Worm (Caenorhabditis elegans) whole organism, mixed stage, embryonic: Measurements from ENCODE around the gene T24E12.11.

Experiments
- M03D4.4 ChIP-seq: sonication (generic microtip); optimal IDR thresholded peaks from 2 replicates; lab custom pipeline; 2017; ENCODE audit warnings: mild to moderate bottlenecking, missing genetic modification characterization, missing compliant biosample characterization
- bed-3 ChIP-seq: fragments of 200-800 bp; sonication (Bioruptor generic); optimal IDR thresholded peaks from 3 replicates; lab custom pipeline; 2018; ENCODE audit warnings: mild to moderate bottlenecking, missing genetic modification characterization, moderate library complexity, missing compliant biosample characterization
- blmp-1 ChIP-seq: fragments of 150-350 bp; optimal IDR thresholded peaks from 2 replicates; lab custom pipeline; 2014; ENCODE audit warnings: missing biosample characterization, missing genetic modification characterization
- ceh-39 ChIP-seq: fragments of 150-350 bp; optimal IDR thresholded peaks from 2 replicates; lab custom pipeline; 2014; ENCODE audit warnings: missing biosample characterization, missing genetic modification characterization
- ceh-83 ChIP-seq: fragments of 200-800 bp; sonication (Bioruptor generic); optimal IDR thresholded peaks from 2 replicates; lab custom pipeline; 2018; ENCODE audit warnings: mild to moderate bottlenecking, missing genetic modification characterization, missing compliant biosample characterization
- ces-1 ChIP-seq: fragments of 150-350 bp; optimal IDR thresholded peaks from 2 replicates; lab custom pipeline; 2014; ENCODE audit warnings: missing biosample characterization, missing genetic modification reagents, missing genetic modification characterization
- cnd-1 ChIP-seq: fragments of 200-800 bp; sonication (Bioruptor generic); optimal IDR thresholded peaks from 2 replicates; lab custom pipeline; 2018; ENCODE audit warnings: mild to moderate bottlenecking, missing genetic modification characterization, missing compliant biosample characterization
- drap-1 ChIP-seq: fragments of 200-800 bp; sonication (Bioruptor generic); optimal IDR thresholded peaks from 3 replicates; lab custom pipeline; 2018; ENCODE audit warnings: mild to moderate bottlenecking, missing genetic modification characterization, missing compliant biosample characterization
- elt-1 ChIP-seq: sonication (generic microtip); optimal IDR thresholded peaks from 2 replicates; lab custom pipeline; 2017; ENCODE audit warnings: missing genetic modification characterization, mild to moderate bottlenecking, missing compliant biosample characterization, antibody characterized with exemption, moderate library complexity, borderline replicate concordance; ENCODE audit not compliant: insufficient read depth
- elt-3 ChIP-seq: fragments of 150-350 bp; optimal IDR thresholded peaks from 2 replicates; lab custom pipeline; 2014; ENCODE audit warnings: missing biosample characterization, missing genetic modification characterization
- flh-1 ChIP-seq: fragments of 200-800 bp; sonication (Bioruptor generic); optimal IDR thresholded peaks from 2 replicates; lab custom pipeline; 2018; ENCODE audit warnings: mild to moderate bottlenecking, missing genetic modification characterization, moderate library complexity, missing compliant biosample characterization
- hlh-1 ChIP-seq: fragments of 150-350 bp; optimal IDR thresholded peaks from 2 replicates; lab custom pipeline; 2014; ENCODE audit warnings: missing biosample characterization, missing genetic modification reagents, missing genetic modification characterization
- lin-13 ChIP-seq: fragments of 150-350 bp; optimal IDR thresholded peaks from 2 replicates; lab custom pipeline; 2014; ENCODE audit warnings: missing biosample characterization, missing genetic modification characterization
- lin-32 ChIP-seq: fragments of 200-800 bp; sonication (Bioruptor generic); optimal IDR thresholded peaks from 2 replicates; lab custom pipeline; 2018; ENCODE audit warnings: mild to moderate bottlenecking, missing genetic modification characterization, missing compliant biosample characterization
- mab-5 ChIP-seq: fragments of 150-350 bp; optimal IDR thresholded peaks from 2 replicates; lab custom pipeline; 2014; ENCODE audit warnings: missing biosample characterization, missing genetic modification characterization
- mep-1 ChIP-seq: fragments of 150-350 bp; optimal IDR thresholded peaks from 2 replicates; lab custom pipeline; 2017; ENCODE audit warnings: missing biosample characterization, missing genetic modification reagents, missing genetic modification characterization, inconsistent platforms
- nhr-12 ChIP-seq: fragments of 150-350 bp; optimal IDR thresholded peaks from 2 replicates; lab custom pipeline; 2014; ENCODE audit warnings: missing biosample characterization, missing genetic modification characterization
- nhr-237 ChIP-seq: fragments of 150-350 bp; optimal IDR thresholded peaks from 2 replicates; lab custom pipeline; 2014; ENCODE audit warnings: missing biosample characterization, missing genetic modification characterization
- nhr-28 ChIP-seq: fragments of 150-350 bp; optimal IDR thresholded peaks from 2 replicates; lab custom pipeline; 2014; ENCODE audit warnings: missing biosample characterization, missing genetic modification characterization
- nhr-76 ChIP-seq: sonication (generic microtip); optimal IDR thresholded peaks from 2 replicates; lab custom pipeline; 2017; ENCODE audit warnings: missing biosample characterization, missing genetic modification characterization
- pha-4 ChIP-seq: fragments of 150-350 bp; optimal IDR thresholded peaks from 2 replicates; lab custom pipeline; 2018; ENCODE audit warnings: missing biosample characterization, missing genetic modification reagents, missing genetic modification characterization
- sem-2 ChIP-seq: fragments of 200-800 bp; sonication (Bioruptor generic); optimal IDR thresholded peaks from 2 replicates; lab custom pipeline; 2018; ENCODE audit warnings: mild to moderate bottlenecking, missing genetic modification characterization, missing compliant biosample characterization
- sptf-1 ChIP-seq: sonication (generic microtip); optimal IDR thresholded peaks from 2 replicates; lab custom pipeline; 2017; ENCODE audit warnings: mild to moderate bottlenecking, missing genetic modification characterization, moderate library complexity, missing compliant biosample characterization
- tbx-8 ChIP-seq: fragments of 200-800 bp; sonication (Bioruptor generic); optimal IDR thresholded peaks from 2 replicates; lab custom pipeline; 2018; ENCODE audit warnings: mild to moderate bottlenecking, missing genetic modification characterization, moderate library complexity, missing compliant biosample characterization
- unc-120 ChIP-seq: sonication (generic microtip); optimal IDR thresholded peaks from 2 replicates; lab custom pipeline; 2017; ENCODE audit warnings: missing genetic modification characterization, missing compliant biosample characterization; ENCODE audit not compliant: poor library complexity, severe bottlenecking
- unc-39 ChIP-seq: fragments of 150-350 bp; optimal IDR thresholded peaks from 2 replicates; lab custom pipeline; 2014; ENCODE audit warnings: missing biosample characterization, missing genetic modification characterization
- unc-62 ChIP-seq: fragments of 150-350 bp; optimal IDR thresholded peaks from 2 replicates; lab custom pipeline; 2014; ENCODE audit warnings: missing biosample characterization, missing genetic modification reagents, missing genetic modification characterization
- zip-8 ChIP-seq: fragments of 150-350 bp; optimal IDR thresholded peaks from 2 replicates; lab custom pipeline; 2014; ENCODE audit warnings: missing biosample characterization, missing genetic modification characterization
- ztf-11 ChIP-seq: fragments of 150-350 bp; optimal IDR thresholded peaks from 2 replicates; lab custom pipeline; 2014; ENCODE audit warnings: missing biosample characterization, missing genetic modification characterization

The T24E12.11 gene

ce11 chrII:3808104-3808503 lies 28.7 kb upstream of the T24E12.11 start, which contains the start of gene F54D10.5 (continued):
- peak; percentile 60 for TF ChIP-seq nhr-237 (tag; lab: Kevin White, UChicago)

ce11 chrII:3806964-3807363 lies 27.6 kb upstream of the T24E12.11 start, which contains the start of gene F54D10.4:
TSS of gene F54D10.4 (minus strand) at chrII:3807064.
- TF ChIP-seq ces-1, result no peak
- no peak for TF ChIP-seq nhr-28 (tag; lab: Kevin White, UChicago)
- no peak for TF ChIP-seq cnd-1 (tag; lab: Kevin White, UChicago)
- TF ChIP-seq pha-4 (tag; lab: Kevin White, UChicago), result no peak
- TF ChIP-seq ceh-83 (GFP tag; lab: Kevin White, UChicago), result no peak
- TF ChIP-seq flh-1 (GFP tag; lab: Kevin White, UChicago), result no peak
- TF ChIP-seq mab-5, result no peak

- TF ChIP-seq pha-4 (tag; lab: Kevin White, UChicago) (no peak), M03D4.4 (tag; lab: Kevin White, UChicago) (no peak)
Measured at ce11 chrII:3805518-3805917, 26.2 kb upstream of the T24E12.11 start.

ce11 chrII:3803219-3803618 lies 23.9 kb upstream of the T24E12.11 start, which contains the start of gene ins-32:
TSS of gene ins-32 (minus strand) at chrII:3803319.
- TF ChIP-seq ceh-39 (tag; lab: Kevin White, UChicago) (no peak), sem-2 (GFP tag; lab: Kevin White, UChicago) (no peak), blmp-1 (no peak), hlh-1 (no peak), bed-3 (GFP tag; lab: Kevin White, UChicago) (no peak), elt-3 (tag; lab: Kevin White, UChicago) (no peak), lin-32 (no peak), nhr-12 (tag; lab: Kevin White, UChicago) (no peak), ztf-11 (tag; lab: Kevin White, UChicago) (no peak), mab-5 (no peak), ces-1 (no peak), unc-62 (GFP tag; lab: Kevin White, UChicago) (no peak), nhr-76 (tag; lab: Kevin White, UChicago) (no peak), lin-13 (tag; lab: Kevin White, UChicago) (no peak), elt-1 (tag; lab: Kevin White, UChicago) (no peak), cnd-1 (tag; lab: Kevin White, UChicago) (no peak), ceh-83 (GFP tag; lab: Kevin White, UChicago) (no peak), sptf-1 (no peak)

ce11 chrII:3795323-3795722 lies 16.0 kb upstream of the T24E12.11 start, which contains the start of gene Y8A9A.2:
TSS of gene Y8A9A.2 (plus strand) at chrII:3795623.
- TF ChIP-seq ceh-83 (GFP tag; lab: Kevin White, UChicago), result no peak
- TF ChIP-seq lin-32, result no peak
- no peak for TF ChIP-seq blmp-1
- no peak for TF ChIP-seq nhr-237 (tag; lab: Kevin White, UChicago)
- TF ChIP-seq flh-1 (GFP tag; lab: Kevin White, UChicago), result no peak
- no peak for TF ChIP-seq elt-3 (tag; lab: Kevin White, UChicago)
- TF ChIP-seq ztf-11 (tag; lab: Kevin White, UChicago), result no peak
- no peak for TF ChIP-seq ceh-39 (tag; lab: Kevin White, UChicago)

- TF ChIP-seq sptf-1 (no peak), elt-1 (tag; lab: Kevin White, UChicago) (no peak), unc-120 (tag; lab: Kevin White, UChicago) (no peak), ztf-11 (tag; lab: Kevin White, UChicago) (no peak), nhr-237 (tag; lab: Kevin White, UChicago) (no peak), unc-39 (tag; lab: Kevin White, UChicago) (no peak), flh-1 (GFP tag; lab: Kevin White, UChicago) (no peak), tbx-8 (GFP tag; lab: Kevin White, UChicago) (no peak), zip-8 (tag; lab: Kevin White, UChicago) (no peak), drap-1 (no peak), M03D4.4 (tag; lab: Kevin White, UChicago) (no peak), elt-3 (tag; lab: Kevin White, UChicago) (no peak), mep-1 (tag; lab: Kevin White, UChicago) (no peak), ceh-39 (tag; lab: Kevin White, UChicago) (no peak)
- TF ChIP-seq, all 35 proteins: peak for 0
Measured at ce11 chrII:3793336-3793735, 14.0 kb upstream of the T24E12.11 start, which contains the start of gene fbxb-99. TSS of gene fbxb-99 (minus strand) at chrII:3793436.
